Worm (Caenorhabditis elegans) whole organism, late embryonic: ENCODE data around the gene dpf-1.

Experiments used
- C38D4.7 ChIP-seq: fragments of 200-800 bp; sonication (Bioruptor generic); optimal IDR thresholded peaks from 2 replicates; lab custom pipeline; 2018; ENCODE audit warnings: mild to moderate bottlenecking, missing genetic modification characterization, moderate library complexity, missing compliant biosample characterization
- F13H6.1 ChIP-seq: sonication (generic microtip); optimal IDR thresholded peaks from 2 replicates; lab custom pipeline; 2016; ENCODE audit warnings: missing genetic modification characterization, missing compliant biosample characterization
- K09A11.1 ChIP-seq: sonication (generic microtip); optimal IDR thresholded peaks from 2 replicates; lab custom pipeline; 2017; ENCODE audit warnings: antibody characterized with exemption, mild to moderate bottlenecking, missing genetic modification characterization, missing compliant biosample characterization; ENCODE audit not compliant: insufficient read depth
- ceh-22 ChIP-seq: sonication (generic microtip); optimal IDR thresholded peaks from 2 replicates; lab custom pipeline; 2017; ENCODE audit warnings: missing biosample characterization, missing genetic modification characterization
- ceh-30 ChIP-seq: fragments of 150-350 bp; optimal IDR thresholded peaks from 2 replicates; lab custom pipeline; 2014; ENCODE audit warnings: missing biosample characterization, missing genetic modification characterization
- ceh-31 ChIP-seq: sonication (generic microtip); optimal IDR thresholded peaks from 2 replicates; lab custom pipeline; 2016; ENCODE audit warnings: missing genetic modification characterization, missing compliant biosample characterization
- ceh-9 ChIP-seq: sonication (generic microtip); optimal IDR thresholded peaks from 2 replicates; lab custom pipeline; 2016; ENCODE audit warnings: mild to moderate bottlenecking, missing genetic modification characterization, inconsistent platforms, missing compliant biosample characterization
- dmd-4 ChIP-seq: sonication (generic microtip); optimal IDR thresholded peaks from 2 replicates; lab custom pipeline; 2016; ENCODE audit warnings: borderline replicate concordance, missing genetic modification characterization, missing compliant biosample characterization
- fax-1 ChIP-seq: sonication (generic microtip); optimal IDR thresholded peaks from 2 replicates; lab custom pipeline; 2016; ENCODE audit warnings: missing genotype, missing genetic modification characterization, missing compliant biosample characterization
- fkh-10 ChIP-seq: fragments of 150-350 bp; optimal IDR thresholded peaks from 2 replicates; lab custom pipeline; 2014; ENCODE audit warnings: missing biosample characterization, missing genetic modification reagents, missing genetic modification characterization
- fkh-6 ChIP-seq: sonication (generic microtip); optimal IDR thresholded peaks from 2 replicates; lab custom pipeline; 2016; ENCODE audit warnings: missing genetic modification characterization, missing compliant biosample characterization
- hlh-15 ChIP-seq: sonication (generic microtip); optimal IDR thresholded peaks from 2 replicates; lab custom pipeline; 2016; ENCODE audit warnings: missing genetic modification characterization, missing compliant biosample characterization
- hlh-6 ChIP-seq: sonication (generic microtip); optimal IDR thresholded peaks from 2 replicates; lab custom pipeline; 2016; ENCODE audit warnings: missing genotype, missing genetic modification characterization, missing compliant biosample characterization
- lin-11 ChIP-seq: fragments of 200-800 bp; sonication (Bioruptor generic); optimal IDR thresholded peaks from 2 replicates; lab custom pipeline; 2018; ENCODE audit warnings: mild to moderate bottlenecking, missing genetic modification characterization, missing compliant biosample characterization
- nhr-11 ChIP-seq: fragments of 150-350 bp; optimal IDR thresholded peaks from 2 replicates; lab custom pipeline; 2014; ENCODE audit warnings: missing biosample characterization, missing genetic modification characterization
- pag-3 ChIP-seq: sonication (generic microtip); optimal IDR thresholded peaks from 2 replicates; lab custom pipeline; 2016; ENCODE audit warnings: missing compliant biosample characterization, missing genetic modification characterization, borderline replicate concordance
- pat-9 ChIP-seq: fragments of 200-800 bp; sonication (Bioruptor generic); optimal IDR thresholded peaks from 2 replicates; lab custom pipeline; 2018; ENCODE audit warnings: mild to moderate bottlenecking, missing genetic modification characterization, moderate library complexity, missing compliant biosample characterization
- pax-1 ChIP-seq: fragments of 150-350 bp; optimal IDR thresholded peaks from 2 replicates; lab custom pipeline; 2014; ENCODE audit warnings: missing biosample characterization, missing genetic modification characterization
- pqm-1 ChIP-seq: sonication (generic microtip); optimal IDR thresholded peaks from 2 replicates; lab custom pipeline; 2016; ENCODE audit warnings: missing genetic modification characterization, missing compliant biosample characterization
- ref-2 ChIP-seq: sonication (generic microtip); optimal IDR thresholded peaks from 2 replicates; lab custom pipeline; 2016; ENCODE audit warnings: missing genetic modification characterization, missing compliant biosample characterization
- unc-3 ChIP-seq, 2 experiments: fragments of 200-800 bp in 1 of 2; sonication (Bioruptor generic) in 1 of 2; sonication (generic microtip) in 1 of 2; conservative IDR thresholded peaks in 1 of 2; optimal IDR thresholded peaks in 1 of 2; 2 replicates each; pipeline versions ENCODE4 v1.3.6 to Lab custom; 2016 to 2022; ENCODE audit warnings: missing compliant biosample characterization in 2 of 2, missing genetic modification characterization in 2 of 2, missing genetic modification reagents in 1 of 2
- zip-5 ChIP-seq: sonication (generic microtip); optimal IDR thresholded peaks from 2 replicates; lab custom pipeline; 2016; ENCODE audit warnings: missing genetic modification characterization, missing compliant biosample characterization

Gene dpf-1

ce11 chrV:15519845-15520244 is 48.7 kb downstream of the dpf-1 start:
- peak; percentile 2 for TF ChIP-seq ceh-31 (tag; lab: Kevin White, UChicago)
- no peak for TF ChIP-seq fax-1 (tag; lab: Kevin White, UChicago)
- no peak for TF ChIP-seq ceh-30

ce11 chrV:15520398-15520797 is 49.3 kb downstream of the dpf-1 start:
- TF ChIP-seq hlh-6 = no peak
- no peak for TF ChIP-seq unc-3 (GFP tag; conservative IDR thresholded peaks at IDR 0.05; lab: Robert Waterston, UW)
- peak; percentile 3 for TF ChIP-seq unc-3 (tag; optimal IDR thresholded peaks at IDR 0.05; lab: Kevin White, UChicago)

- no peak for TF ChIP-seq hlh-15
- TF ChIP-seq fkh-6 (tag; lab: Kevin White, UChicago) = no peak
- no peak for TF ChIP-seq pat-9
- no peak for TF ChIP-seq C38D4.7 (GFP tag; lab: Kevin White, UChicago)
- no peak for TF ChIP-seq pax-1 (tag; lab: Kevin White, UChicago)
- no peak for TF ChIP-seq fkh-10 (GFP tag; lab: Kevin White, UChicago)
- no peak for TF ChIP-seq ref-2
- no peak for TF ChIP-seq dmd-4 (tag; lab: Kevin White, UChicago)
- no peak for TF ChIP-seq unc-3 (GFP tag; conservative IDR thresholded peaks at IDR 0.05; lab: Robert Waterston, UW)
- TF ChIP-seq unc-3 (tag; optimal IDR thresholded peaks at IDR 0.05; lab: Kevin White, UChicago) = no peak
- TF ChIP-seq pqm-1 = no peak
- TF ChIP-seq hlh-6 = no peak
- no peak for TF ChIP-seq lin-11
- no peak for TF ChIP-seq F13H6.1 (tag; lab: Kevin White, UChicago)
- no peak for TF ChIP-seq fax-1 (tag; lab: Kevin White, UChicago)
- TF ChIP-seq zip-5 (tag; lab: Kevin White, UChicago) = no peak
- TF ChIP-seq ceh-22 (tag; lab: Kevin White, UChicago) = no peak
- no peak for TF ChIP-seq ceh-9
- no peak for TF ChIP-seq K09A11.1 (tag; lab: Kevin White, UChicago)
- no peak for TF ChIP-seq nhr-11 (tag; lab: Kevin White, UChicago)
- TF ChIP-seq pag-3 (tag; lab: Kevin White, UChicago) = no peak
These were observed 50.8 kb downstream of the dpf-1 start, which contains the start of gene lgc-31 for ce11 chrV:15521920-15522319. Gene lgc-31, minus strand, starts transcription at chrV:15522020.
